Worm (Caenorhabditis elegans) whole organism, L1 larva: ENCODE data around the gene F17E5.2.

Source experiments
- efl-1 ChIP-seq, 4 experiments: fragments of 150-350 bp; optimal IDR thresholded peaks in 3 of 4; peaks in 1 of 4; 1 replicate in 1 of 4; 2 replicates in 3 of 4; lab custom pipeline; 2014; ENCODE audit warnings: missing biosample characterization in 2 of 4, missing genetic modification characterization in 2 of 4, missing genetic modification reagents in 2 of 4
- elt-2 ChIP-seq: sonication (generic microtip); optimal IDR thresholded peaks from 2 replicates; lab custom pipeline; 2016; ENCODE audit warnings: missing genetic modification characterization, mild to moderate bottlenecking, inconsistent platforms, missing compliant biosample characterization, missing genetic modification reagents
- lin-39 ChIP-seq: fragments of 150-350 bp; optimal IDR thresholded peaks from 2 replicates; lab custom pipeline; 2014; ENCODE audit warnings: missing biosample characterization, missing genetic modification reagents, missing genetic modification characterization
- nhr-90 ChIP-seq: sonication (generic microtip); optimal IDR thresholded peaks from 2 replicates; lab custom pipeline; 2016; ENCODE audit warnings: mild to moderate bottlenecking, missing genetic modification characterization, missing compliant biosample characterization; ENCODE audit not compliant: poor library complexity
- sup-37 ChIP-seq: fragments of 200-800 bp; sonication (Bioruptor generic); optimal IDR thresholded peaks from 2 replicates; lab custom pipeline; 2018; ENCODE audit warnings: mild to moderate bottlenecking, missing genetic modification characterization, missing compliant biosample characterization

F17E5.2 gene

DNA sequence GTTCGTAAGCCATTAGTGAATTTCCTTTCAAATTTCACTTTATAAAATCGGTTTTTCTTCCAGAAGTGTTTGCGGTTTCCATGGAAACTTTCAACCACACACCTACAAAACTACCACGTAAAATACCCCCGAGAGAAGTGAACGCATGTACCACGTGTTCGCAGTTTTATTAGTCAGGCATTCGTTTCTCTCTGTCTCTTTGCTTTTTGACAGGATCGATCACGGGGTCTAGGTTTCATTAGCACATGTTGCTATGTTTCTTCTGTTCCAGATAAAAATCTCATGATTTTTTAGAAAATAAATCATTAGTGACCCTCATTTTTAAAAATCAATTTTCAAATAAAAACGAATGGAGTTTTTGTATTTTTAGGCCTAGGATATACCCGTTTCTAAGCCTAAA is 50.4 kb downstream of the F17E5.2 start:
- TF ChIP-seq lin-39 (no peak), sup-37 (no peak), efl-1 (optimal IDR thresholded peaks at IDR 0.05; lab: Kevin White, UChicago) (no peak), efl-1 (GFP tag; optimal IDR thresholded peaks at IDR 0.05 in 1 of 2; lab: Kevin White, UChicago) (peak in 1 of 2 experiments; percentile 11)
- TF ChIP-seq, all 84 proteins: peak for 1

DNA sequence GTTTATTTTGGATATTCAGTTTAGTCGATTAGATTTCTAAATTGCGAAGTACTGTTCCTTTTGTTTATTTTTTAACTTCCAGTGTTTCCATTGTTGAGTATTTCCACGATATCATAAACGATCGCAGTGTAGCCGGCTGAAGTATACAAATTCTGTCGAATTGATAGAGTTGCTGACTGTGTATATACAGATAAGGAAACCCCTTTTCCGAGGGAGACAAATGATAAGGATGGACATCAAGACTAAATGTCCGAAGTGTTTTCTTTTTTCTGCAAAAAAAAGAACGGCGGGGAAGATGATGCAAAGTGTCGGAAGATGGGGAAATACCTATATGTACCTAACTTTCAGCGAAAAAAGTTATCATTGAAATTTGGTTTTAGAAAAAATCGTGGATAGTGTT is 52.5 kb downstream of the F17E5.2 start:
- TF ChIP-seq elt-2 (tag; lab: Kevin White, UChicago): peak; percentile 8
- no peak for TF ChIP-seq nhr-90 (tag; lab: Kevin White, UChicago)
